Fruit fly (Drosophila melanogaster) whole organism, adult: ENCODE measurements around the gene CG11593.

ENCODE experiments used
- Clk ChIP-seq: fragments of 200-800 bp; sonication (Bioruptor generic); optimal IDR thresholded peaks from 2 replicates; lab custom pipeline; 2017; ENCODE audit warnings: missing biosample characterization, missing genetic modification characterization
- cnc ChIP-seq, 2 experiments: fragments of >200 bp; optimal IDR thresholded peaks; 2 replicates each; lab custom pipeline; 2017
- pad ChIP-seq: fragments of 200-800 bp; sonication (Bioruptor generic); optimal IDR thresholded peaks from 3 replicates; lab custom pipeline; 2017; ENCODE audit warnings: missing biosample characterization, missing genetic modification characterization, mild to moderate bottlenecking, moderate library complexity, missing genetic modification reagents
- toe ChIP-seq: fragments of 200-800 bp; sonication (Bioruptor generic); optimal IDR thresholded peaks from 2 replicates; lab custom pipeline; 2016; ENCODE audit warnings: missing biosample characterization, missing genetic modification characterization

- TF ChIP-seq pad (GFP tag; lab: Kevin White, UChicago) = no peak
- TF ChIP-seq cnc (optimal IDR thresholded peaks at IDR 0.05; lab: Kevin White, UChicago) = no peak
- no peak for TF ChIP-seq Clk
- TF ChIP-seq toe (GFP tag; lab: Kevin White, UChicago) = no peak
These were observed 12.0 kb downstream of the CG11593 start, which contains the start of the genes Gr64b and Gr64c for dm6 chr3L:4028305-4028704.
